Worm (Caenorhabditis elegans): Measurements from ENCODE around the gene srbc-55.

Gene srbc-55

DNA sequence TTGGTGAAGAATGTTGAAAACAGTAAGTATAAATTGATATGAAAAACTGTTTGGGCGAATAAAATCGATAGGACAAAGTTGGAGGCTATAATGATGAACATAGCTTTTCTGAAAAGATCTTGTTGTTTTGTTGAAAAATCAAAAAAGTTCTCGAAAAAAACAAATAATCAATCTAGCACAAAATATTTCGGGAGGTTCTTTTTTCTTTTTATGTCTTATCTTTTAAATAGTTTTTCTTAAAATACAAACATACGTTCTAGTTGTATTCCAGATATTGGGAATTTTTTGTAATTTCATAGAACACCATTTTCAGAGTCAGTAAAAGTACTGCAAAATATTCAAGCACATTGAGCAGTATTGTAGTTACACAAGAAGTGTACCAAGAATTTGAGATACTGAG lies at the start of gene srbc-55:
srbc-55 (minus strand) TSS at position 101 of the 400 bp plus-strand sequence.
- TF ChIP-seq pes-1 (GFP tag; IDR thresholded peaks at IDR 0.05) = no peak
- no peak for TF ChIP-seq hnd-1 (tag; optimal IDR thresholded peaks at IDR 0.05)
- TF ChIP-seq flt-1 (GFP tag; IDR thresholded peaks at IDR 0.05) = no peak
- no peak for TF ChIP-seq tbx-11 (GFP tag; IDR thresholded peaks at IDR 0.05)
- no peak for TF ChIP-seq hmbx-1 (tag; optimal IDR thresholded peaks at IDR 0.05)
- no peak for TF ChIP-seq ets-7 (tag; optimal IDR thresholded peaks at IDR 0.05)
- TF ChIP-seq aly-1 (tag; optimal IDR thresholded peaks at IDR 0.05) = no peak
- no peak for TF ChIP-seq B0310.2 (tag; optimal IDR thresholded peaks at IDR 0.05)
- TF ChIP-seq ama-1 (optimal IDR thresholded peaks at IDR 0.05) = no peak
- TF ChIP-seq hmg-4 (GFP tag; optimal IDR thresholded peaks at IDR 0.05) = no peak
- no peak for TF ChIP-seq F13C5.2 (tag; optimal IDR thresholded peaks at IDR 0.05)
- TF ChIP-seq scrt-1 (GFP tag; IDR thresholded peaks at IDR 0.05) = no peak
- no peak for TF ChIP-seq sea-1 (GFP tag; conservative IDR thresholded peaks at IDR 0.05)
- TF ChIP-seq ceh-36 (tag; optimal IDR thresholded peaks at IDR 0.05) = no peak
- no peak for TF ChIP-seq tbx-37 (GFP tag; conservative IDR thresholded peaks at IDR 0.05)
- no peak for TF ChIP-seq ceh-13 (GFP tag; optimal IDR thresholded peaks at IDR 0.05)
- no peak for TF ChIP-seq tra-4 (tag; optimal IDR thresholded peaks at IDR 0.05)

DNA sequence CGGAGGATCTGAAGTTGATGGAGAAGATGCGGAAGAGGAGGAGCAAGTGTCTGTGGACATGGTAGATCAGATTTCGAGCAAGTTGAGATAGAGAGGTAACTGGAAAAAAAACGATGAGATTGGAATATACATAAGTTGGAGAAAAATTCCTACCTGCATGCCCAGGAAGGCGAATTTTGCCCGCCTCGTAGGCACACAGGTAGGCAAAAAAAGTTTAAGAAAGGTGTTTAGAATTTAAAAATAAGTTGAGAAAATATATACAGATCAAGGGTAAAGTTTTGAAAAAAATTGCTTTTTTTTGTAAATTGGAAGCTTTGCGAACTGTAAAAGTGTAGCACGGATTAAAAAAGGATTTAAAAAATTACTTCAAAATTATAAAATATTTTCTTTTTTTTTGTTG lies 49.7 kb upstream of the srbc-55 start, which contains the start of gene nhr-84:
nhr-84 (minus strand) TSS at position 101 of the 400 bp plus-strand sequence.
- TF ChIP-seq sea-1 (GFP tag; conservative IDR thresholded peaks at IDR 0.05) = no peak
- TF ChIP-seq hmbx-1 (tag; optimal IDR thresholded peaks at IDR 0.05) = no peak
- TF ChIP-seq ets-7 (tag; optimal IDR thresholded peaks at IDR 0.05) = no peak
- no peak for TF ChIP-seq tbx-11 (GFP tag; IDR thresholded peaks at IDR 0.05)
- TF ChIP-seq B0310.2 (tag; optimal IDR thresholded peaks at IDR 0.05) = no peak
- no peak for TF ChIP-seq ceh-13 (GFP tag; optimal IDR thresholded peaks at IDR 0.05)
- no peak for TF ChIP-seq tra-4 (tag; optimal IDR thresholded peaks at IDR 0.05)
- TF ChIP-seq hnd-1 (tag; optimal IDR thresholded peaks at IDR 0.05) = no peak
- TF ChIP-seq tbx-37 (GFP tag; conservative IDR thresholded peaks at IDR 0.05) = no peak
- TF ChIP-seq aly-1 (tag; optimal IDR thresholded peaks at IDR 0.05) = no peak
- no peak for TF ChIP-seq ceh-36 (tag; optimal IDR thresholded peaks at IDR 0.05)
- no peak for TF ChIP-seq F13C5.2 (tag; optimal IDR thresholded peaks at IDR 0.05)
- no peak for TF ChIP-seq hmg-4 (GFP tag; optimal IDR thresholded peaks at IDR 0.05)
- TF ChIP-seq ama-1 (optimal IDR thresholded peaks at IDR 0.05) = no peak
- no peak for TF ChIP-seq flt-1 (GFP tag; IDR thresholded peaks at IDR 0.05)
- no peak for TF ChIP-seq scrt-1 (GFP tag; IDR thresholded peaks at IDR 0.05)
- TF ChIP-seq pes-1 (GFP tag; IDR thresholded peaks at IDR 0.05) = no peak

DNA sequence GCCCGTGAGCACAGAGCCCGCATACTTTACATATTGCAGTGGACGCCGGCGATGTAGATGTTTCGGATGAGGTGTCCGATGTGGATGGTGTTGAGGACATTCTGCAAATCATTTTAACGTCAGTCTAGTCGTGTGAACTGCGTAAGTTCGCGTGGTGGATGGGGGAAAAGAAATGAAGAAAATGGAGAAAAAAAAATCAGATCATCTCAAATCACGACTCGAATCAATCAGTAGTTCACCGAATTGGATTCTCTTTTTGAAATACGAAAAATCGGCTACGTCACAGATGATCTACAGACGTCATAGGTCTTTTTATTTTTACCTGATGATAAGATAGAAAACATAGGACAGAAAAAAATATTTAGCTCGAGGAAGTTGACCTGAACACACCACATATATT lies 46.5 kb upstream of the srbc-55 start, which contains the start of gene nhr-102:
nhr-102 (minus strand) TSS at position 101 of the 400 bp plus-strand sequence.
- TF ChIP-seq sea-1 (GFP tag; conservative IDR thresholded peaks at IDR 0.05) (no peak), flt-1 (GFP tag; IDR thresholded peaks at IDR 0.05) (no peak), tbx-11 (GFP tag; IDR thresholded peaks at IDR 0.05) (no peak), ceh-13 (GFP tag; optimal IDR thresholded peaks at IDR 0.05) (no peak), scrt-1 (GFP tag; IDR thresholded peaks at IDR 0.05) (no peak), ceh-36 (tag; optimal IDR thresholded peaks at IDR 0.05) (no peak)

DNA sequence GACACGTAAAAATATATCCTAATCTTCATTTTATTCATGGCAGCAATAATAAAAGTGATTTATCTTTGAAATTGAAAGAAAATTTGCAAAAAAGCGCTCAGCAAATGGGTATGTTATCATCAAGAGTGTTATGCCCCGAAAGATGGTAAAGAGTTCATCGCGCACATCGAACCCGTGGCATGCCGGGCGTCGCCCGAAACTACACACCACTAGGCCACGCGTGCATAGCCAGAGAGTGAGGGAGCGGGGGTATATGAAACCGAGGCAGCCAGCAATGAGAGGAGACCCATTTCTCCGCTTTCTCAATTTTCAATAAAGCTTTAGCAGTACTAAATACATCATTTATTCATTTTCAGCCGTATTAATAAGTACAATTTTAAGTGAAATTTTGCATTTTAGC lies 44.0 kb upstream of the srbc-55 start:
- peak; percentile 99 for TF ChIP-seq aly-1 (tag; optimal IDR thresholded peaks at IDR 0.05)
- TF ChIP-seq tbx-11 (GFP tag; IDR thresholded peaks at IDR 0.05) = peak; percentile 100
- TF ChIP-seq pes-1 (GFP tag; IDR thresholded peaks at IDR 0.05) = peak; percentile 99
- TF ChIP-seq ceh-13 (GFP tag; optimal IDR thresholded peaks at IDR 0.05) = peak; percentile 99
- TF ChIP-seq hmg-4 (GFP tag; optimal IDR thresholded peaks at IDR 0.05) = peak; percentile 99
- peak; percentile 99 for TF ChIP-seq sea-1 (GFP tag; conservative IDR thresholded peaks at IDR 0.05)
- peak; percentile 100 for TF ChIP-seq tbx-37 (GFP tag; conservative IDR thresholded peaks at IDR 0.05)
- TF ChIP-seq scrt-1 (GFP tag; IDR thresholded peaks at IDR 0.05) = peak; percentile 100
- peak; percentile 94 for TF ChIP-seq hmbx-1 (tag; optimal IDR thresholded peaks at IDR 0.05)
- TF ChIP-seq flt-1 (GFP tag; IDR thresholded peaks at IDR 0.05) = peak; percentile 100
- TF ChIP-seq hnd-1 (tag; optimal IDR thresholded peaks at IDR 0.05) = peak; percentile 96
- no peak for TF ChIP-seq ama-1 (optimal IDR thresholded peaks at IDR 0.05)
- TF ChIP-seq F13C5.2 (tag; optimal IDR thresholded peaks at IDR 0.05) = peak; percentile 100
- peak; percentile 99 for TF ChIP-seq B0310.2 (tag; optimal IDR thresholded peaks at IDR 0.05)
- peak; percentile 97 for TF ChIP-seq ets-7 (tag; optimal IDR thresholded peaks at IDR 0.05)
- peak; percentile 98 for TF ChIP-seq tra-4 (tag; optimal IDR thresholded peaks at IDR 0.05)
- peak; percentile 98 for TF ChIP-seq ceh-36 (tag; optimal IDR thresholded peaks at IDR 0.05)

DNA sequence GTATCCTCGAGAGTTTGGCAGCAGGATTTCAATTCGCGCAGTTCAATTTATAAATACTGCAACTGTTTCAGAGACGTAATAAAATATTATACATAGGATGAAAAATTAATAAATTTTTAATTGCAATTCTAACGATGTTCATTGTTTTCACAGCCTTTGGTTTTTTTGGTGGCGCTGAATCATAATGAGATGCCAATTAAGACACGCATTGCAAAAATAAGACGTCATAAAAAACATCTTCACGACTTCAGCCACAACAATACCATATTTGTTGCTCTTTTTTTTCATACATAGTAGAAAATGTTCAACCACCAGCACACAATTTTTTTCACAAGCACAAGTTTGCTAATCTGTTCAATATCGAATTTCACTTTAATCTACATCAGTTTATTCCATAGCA lies 42.5 kb upstream of the srbc-55 start, which contains the start of gene str-56:
str-56 (plus strand) TSS at position 301 of the 400 bp plus-strand sequence.
- no peak for TF ChIP-seq tra-4 (tag; optimal IDR thresholded peaks at IDR 0.05)
- no peak for TF ChIP-seq ceh-36 (tag; optimal IDR thresholded peaks at IDR 0.05)
- TF ChIP-seq ets-7 (tag; optimal IDR thresholded peaks at IDR 0.05) = no peak
- no peak for TF ChIP-seq ceh-13 (GFP tag; optimal IDR thresholded peaks at IDR 0.05)
- TF ChIP-seq ama-1 (optimal IDR thresholded peaks at IDR 0.05) = no peak
- no peak for TF ChIP-seq tbx-11 (GFP tag; IDR thresholded peaks at IDR 0.05)
- TF ChIP-seq hmbx-1 (tag; optimal IDR thresholded peaks at IDR 0.05) = no peak
- no peak for TF ChIP-seq hmg-4 (GFP tag; optimal IDR thresholded peaks at IDR 0.05)
- TF ChIP-seq F13C5.2 (tag; optimal IDR thresholded peaks at IDR 0.05) = no peak
- TF ChIP-seq tbx-37 (GFP tag; conservative IDR thresholded peaks at IDR 0.05) = no peak
- TF ChIP-seq B0310.2 (tag; optimal IDR thresholded peaks at IDR 0.05) = no peak
- no peak for TF ChIP-seq hnd-1 (tag; optimal IDR thresholded peaks at IDR 0.05)
- no peak for TF ChIP-seq sea-1 (GFP tag; conservative IDR thresholded peaks at IDR 0.05)
- no peak for TF ChIP-seq scrt-1 (GFP tag; IDR thresholded peaks at IDR 0.05)

DNA sequence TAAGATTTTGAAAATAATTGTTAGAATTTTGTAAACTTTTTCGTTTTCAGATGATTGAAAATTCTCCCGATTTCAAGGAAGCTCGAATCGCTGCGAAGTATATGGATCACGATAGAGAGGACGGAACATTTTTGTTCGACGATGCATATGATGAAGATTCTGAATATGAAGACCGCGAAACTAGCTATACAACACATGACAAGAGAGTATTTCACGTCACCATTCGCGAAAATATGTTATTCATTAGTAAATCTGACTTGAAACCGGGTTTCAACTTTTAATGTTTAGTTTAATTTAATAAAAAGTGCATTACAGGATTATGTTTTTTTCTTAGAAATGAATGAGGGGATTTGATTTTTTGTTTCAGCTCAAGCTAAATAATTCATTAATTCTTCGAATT lies 40.5 kb upstream of the srbc-55 start, which contains the start of gene str-57:
str-57 (plus strand) TSS at position 301 of the 400 bp plus-strand sequence.
- TF ChIP-seq hmbx-1 (tag; optimal IDR thresholded peaks at IDR 0.05) = no peak
- TF ChIP-seq hnd-1 (tag; optimal IDR thresholded peaks at IDR 0.05) = no peak
- TF ChIP-seq ceh-13 (GFP tag; optimal IDR thresholded peaks at IDR 0.05) = no peak
- TF ChIP-seq ceh-36 (tag; optimal IDR thresholded peaks at IDR 0.05) = no peak
- TF ChIP-seq ama-1 (optimal IDR thresholded peaks at IDR 0.05) = no peak
- no peak for TF ChIP-seq pes-1 (GFP tag; IDR thresholded peaks at IDR 0.05)
- TF ChIP-seq tra-4 (tag; optimal IDR thresholded peaks at IDR 0.05) = no peak
- TF ChIP-seq B0310.2 (tag; optimal IDR thresholded peaks at IDR 0.05) = no peak
- no peak for TF ChIP-seq hmg-4 (GFP tag; optimal IDR thresholded peaks at IDR 0.05)
- TF ChIP-seq scrt-1 (GFP tag; IDR thresholded peaks at IDR 0.05) = no peak
- TF ChIP-seq aly-1 (tag; optimal IDR thresholded peaks at IDR 0.05) = no peak
- TF ChIP-seq sea-1 (GFP tag; conservative IDR thresholded peaks at IDR 0.05) = no peak
- TF ChIP-seq flt-1 (GFP tag; IDR thresholded peaks at IDR 0.05) = no peak
- TF ChIP-seq F13C5.2 (tag; optimal IDR thresholded peaks at IDR 0.05) = no peak
- no peak for TF ChIP-seq ets-7 (tag; optimal IDR thresholded peaks at IDR 0.05)
- TF ChIP-seq tbx-11 (GFP tag; IDR thresholded peaks at IDR 0.05) = no peak
- no peak for TF ChIP-seq tbx-37 (GFP tag; conservative IDR thresholded peaks at IDR 0.05)

All from whole organism, early embryonic.